Worm (Caenorhabditis elegans) whole organism, young adult: ENCODE measurements around the gene F25D1.8.

Experiments used
- athp-1 ChIP-seq: sonication (generic microtip); optimal IDR thresholded peaks from 2 replicates; lab custom pipeline; 2017; ENCODE audit warnings: mild to moderate bottlenecking, missing genetic modification characterization, missing compliant biosample characterization
- ceh-100 ChIP-seq: fragments of 200-800 bp; sonication (Bioruptor generic); IDR thresholded peaks from 2 replicates; pipeline ENCODE4 v1.3.6; 2022; ENCODE audit warnings: missing genetic modification reagents, missing genetic modification characterization, missing compliant biosample characterization
- ceh-40 ChIP-seq: fragments of 200-800 bp; sonication (Bioruptor generic); IDR thresholded peaks from 2 replicates; pipeline ENCODE4 v1.3.6; 2022; ENCODE audit warnings: missing genetic modification characterization, missing compliant biosample characterization
- ceh-91 ChIP-seq: fragments of 200-800 bp; sonication (Bioruptor generic); IDR thresholded peaks from 2 replicates; pipeline ENCODE4 v1.3.6; 2022; ENCODE audit warnings: missing genetic modification reagents, missing genetic modification characterization, missing compliant biosample characterization
- dpl-1 ChIP-seq: fragments of 150-350 bp; optimal IDR thresholded peaks from 2 replicates; lab custom pipeline; 2014; ENCODE audit warnings: missing biosample characterization, missing genetic modification reagents, missing genetic modification characterization
- madf-8 ChIP-seq: fragments of 200-800 bp; sonication (Bioruptor generic); conservative IDR thresholded peaks from 2 replicates; pipeline ENCODE4 v1.3.6; 2022; ENCODE audit warnings: missing genetic modification reagents, missing genetic modification characterization, missing compliant biosample characterization
- unc-62 ChIP-seq: fragments of 150-350 bp; optimal IDR thresholded peaks from 2 replicates; lab custom pipeline; 2014; ENCODE audit warnings: missing biosample characterization, missing genetic modification reagents, missing genetic modification characterization

DNA sequence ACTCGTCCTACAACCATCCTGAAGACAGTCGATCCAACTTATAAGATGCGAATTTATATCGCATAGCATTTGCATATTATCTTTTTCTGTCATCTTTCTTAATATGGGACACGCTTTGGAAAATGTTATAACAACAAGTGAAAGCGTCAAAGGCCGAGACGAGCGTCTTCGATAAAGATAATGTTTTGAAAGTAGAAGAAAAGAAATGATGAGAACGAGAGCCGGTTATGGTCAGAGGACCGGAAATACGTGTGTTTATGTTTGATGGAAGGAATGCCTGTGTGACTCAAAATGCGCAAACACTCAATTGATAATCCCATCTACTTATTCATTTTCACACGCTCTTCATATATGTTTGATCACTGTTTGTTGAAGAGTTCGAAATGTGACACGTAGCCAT lies 36.2 kb upstream of the F25D1.8 start, which contains the start of gene C35A5.11:
- TF ChIP-seq athp-1 (tag; lab: Kevin White, UChicago) (no peak), madf-8 (GFP tag; lab: Robert Waterston, UW) (no peak), ceh-40 (GFP tag; lab: Robert Waterston, UW) (no peak), dpl-1 (no peak), ceh-91 (GFP tag; lab: Robert Waterston, UW) (no peak), ceh-100 (no peak), unc-62 (GFP tag; lab: Kevin White, UChicago) (no peak)
